Worm (Caenorhabditis elegans): ENCODE data around the gene F53B7.4.

DNA sequence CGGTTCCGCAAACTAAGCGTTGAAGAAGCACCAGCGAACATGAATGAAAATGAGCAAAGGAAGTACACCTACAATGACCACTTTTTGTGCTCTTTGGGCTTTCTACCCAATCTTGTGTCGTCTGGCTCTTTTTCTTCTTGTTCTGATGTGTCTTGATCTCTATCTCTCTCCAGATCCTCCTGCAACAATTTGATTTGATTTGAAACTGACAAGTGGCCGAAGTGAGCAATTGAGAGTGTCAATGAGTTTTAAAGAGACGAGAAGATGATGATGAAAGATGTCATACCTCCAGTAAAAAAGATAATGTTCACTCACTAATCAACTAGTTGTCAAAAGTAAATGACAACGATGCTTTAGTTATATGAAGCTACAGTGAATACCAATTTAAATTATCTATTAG lies 32.4 kb upstream of the F53B7.4 start, which contains the start of gene pptr-2:
- TF ChIP-seq ceh-6 (GFP tag; optimal IDR thresholded peaks at IDR 0.05): no peak
- no peak for TF ChIP-seq ceh-22 (tag; optimal IDR thresholded peaks at IDR 0.05)
- no peak for TF ChIP-seq sox-2 (GFP tag; IDR thresholded peaks at IDR 0.05)
- no peak for TF ChIP-seq nfya-1 (tag; optimal IDR thresholded peaks at IDR 0.05)
- TF ChIP-seq fkh-10 (GFP tag; optimal IDR thresholded peaks at IDR 0.05): no peak
- no peak for TF ChIP-seq pha-2 (tag; optimal IDR thresholded peaks at IDR 0.05)
- peak; percentile 32 for TF ChIP-seq rnt-1 (tag; optimal IDR thresholded peaks at IDR 0.05)
- TF ChIP-seq ceh-45 (GFP tag; IDR thresholded peaks at IDR 0.05): no peak
- no peak for TF ChIP-seq gmeb-2 (tag; optimal IDR thresholded peaks at IDR 0.05)
- TF ChIP-seq sdc-2 (tag; optimal IDR thresholded peaks at IDR 0.05): no peak
